Worm (Caenorhabditis elegans) whole organism, L2 larva: Measurements from ENCODE around the gene C36B7.1.

Experiments used
- F13H6.1 ChIP-seq: sonication (generic microtip); optimal IDR thresholded peaks from 2 replicates; lab custom pipeline; 2016; ENCODE audit warnings: missing genetic modification characterization, missing compliant biosample characterization
- R02D3.7 ChIP-seq: fragments of 150-350 bp; optimal IDR thresholded peaks from 2 replicates; lab custom pipeline; 2014; ENCODE audit warnings: missing biosample characterization, missing genetic modification characterization
- Y55F3AM.14 ChIP-seq: fragments of 200-800 bp; sonication (Bioruptor generic); optimal IDR thresholded peaks from 2 replicates; lab custom pipeline; 2018; ENCODE audit warnings: mild to moderate bottlenecking, missing genetic modification characterization, missing compliant biosample characterization
- ZK546.5 ChIP-seq: sonication (generic microtip); optimal IDR thresholded peaks from 2 replicates; lab custom pipeline; 2017; ENCODE audit warnings: missing biosample characterization, missing genetic modification characterization
- aly-2 ChIP-seq: fragments of 150-350 bp; optimal IDR thresholded peaks from 2 replicates; lab custom pipeline; 2014; ENCODE audit warnings: missing biosample characterization, missing genetic modification characterization
- blmp-1 ChIP-seq: sonication (generic microtip); optimal IDR thresholded peaks from 2 replicates; lab custom pipeline; 2017; ENCODE audit warnings: missing genetic modification characterization, mild to moderate bottlenecking, missing compliant biosample characterization, antibody characterized with exemption, moderate library complexity; ENCODE audit not compliant: insufficient read depth
- ceh-16 ChIP-seq: fragments of 150-350 bp; optimal IDR thresholded peaks from 2 replicates; lab custom pipeline; 2014; ENCODE audit warnings: missing biosample characterization, missing genetic modification characterization
- ceh-82 ChIP-seq: fragments of 150-350 bp; optimal IDR thresholded peaks from 2 replicates; lab custom pipeline; 2014; ENCODE audit warnings: missing biosample characterization, missing genetic modification characterization
- crh-2 ChIP-seq: sonication (generic microtip); optimal IDR thresholded peaks from 2 replicates; lab custom pipeline; 2017; ENCODE audit warnings: missing biosample characterization, missing genetic modification characterization
- egl-27 ChIP-seq: sonication (generic microtip); optimal IDR thresholded peaks from 3 replicates; lab custom pipeline; 2017; ENCODE audit warnings: missing biosample characterization, missing genetic modification reagents, missing genetic modification characterization
- elt-1 ChIP-seq: fragments of 150-350 bp; optimal IDR thresholded peaks from 2 replicates; lab custom pipeline; 2014; ENCODE audit warnings: missing biosample characterization, missing genetic modification characterization
- elt-3 ChIP-seq: sonication (generic microtip); optimal IDR thresholded peaks from 2 replicates; lab custom pipeline; 2017; ENCODE audit warnings: missing biosample characterization, missing genetic modification characterization
- fos-1 ChIP-seq: fragments of 150-350 bp; optimal IDR thresholded peaks from 2 replicates; lab custom pipeline; 2014; ENCODE audit warnings: missing biosample characterization, missing genetic modification characterization
- gmeb-1 ChIP-seq: fragments of 150-350 bp; optimal IDR thresholded peaks from 2 replicates; lab custom pipeline; 2014; ENCODE audit warnings: missing biosample characterization, missing genetic modification characterization
- lin-11 ChIP-seq: fragments of 150-350 bp; sonication (generic microtip); optimal IDR thresholded peaks from 2 replicates; lab custom pipeline; 2014; ENCODE audit warnings: missing biosample characterization, missing genetic modification characterization, inconsistent platforms, mixed read lengths
- lin-13 ChIP-seq: fragments of 150-350 bp; optimal IDR thresholded peaks from 2 replicates; lab custom pipeline; 2014; ENCODE audit warnings: missing biosample characterization, missing genetic modification reagents, missing genetic modification characterization
- lin-39 ChIP-seq: fragments of 150-350 bp; optimal IDR thresholded peaks from 2 replicates; lab custom pipeline; 2014; ENCODE audit warnings: missing biosample characterization, missing genetic modification reagents, missing genetic modification characterization
- lsy-2 ChIP-seq, 2 experiments: fragments of 150-350 bp in 1 of 2; sonication (generic microtip) in 1 of 2; optimal IDR thresholded peaks; 2 replicates each; lab custom pipeline; 2014 to 2017; ENCODE audit warnings: missing biosample characterization in 2 of 2, missing genetic modification characterization in 2 of 2
- mab-5 ChIP-seq: fragments of 150-350 bp; optimal IDR thresholded peaks from 2 replicates; lab custom pipeline; 2014; ENCODE audit warnings: missing biosample characterization, missing genetic modification characterization
- mbf-1 ChIP-seq: sonication (generic microtip); optimal IDR thresholded peaks from 2 replicates; lab custom pipeline; 2017; ENCODE audit warnings: missing biosample characterization, missing genetic modification characterization
- mdl-1 ChIP-seq, 2 experiments: fragments of 150-350 bp in 1 of 2; sonication (generic microtip) in 1 of 2; optimal IDR thresholded peaks; 2 replicates each; lab custom pipeline; 2017; ENCODE audit warnings: missing biosample characterization in 2 of 2, missing genetic modification characterization in 2 of 2
- nhr-10 ChIP-seq: sonication (generic microtip); optimal IDR thresholded peaks from 2 replicates; lab custom pipeline; 2017; ENCODE audit warnings: missing biosample characterization, missing genetic modification characterization
- nhr-11 ChIP-seq: fragments of 150-350 bp; optimal IDR thresholded peaks from 2 replicates; lab custom pipeline; 2014; ENCODE audit warnings: missing biosample characterization, missing genetic modification characterization
- nhr-129 ChIP-seq: fragments of 150-350 bp; optimal IDR thresholded peaks from 2 replicates; lab custom pipeline; 2014; ENCODE audit warnings: missing biosample characterization, missing genetic modification characterization
- nhr-21 ChIP-seq: fragments of 150-350 bp; optimal IDR thresholded peaks from 2 replicates; lab custom pipeline; 2014; ENCODE audit warnings: missing biosample characterization, missing genetic modification characterization
- nhr-23 ChIP-seq: fragments of 150-350 bp; optimal IDR thresholded peaks from 2 replicates; lab custom pipeline; 2014; ENCODE audit warnings: missing biosample characterization, missing genetic modification reagents, missing genetic modification characterization
- nhr-237 ChIP-seq: fragments of 150-350 bp; optimal IDR thresholded peaks from 2 replicates; lab custom pipeline; 2014; ENCODE audit warnings: missing biosample characterization, missing genetic modification characterization
- nhr-25 ChIP-seq: fragments of 150-350 bp; sonication (generic microtip); optimal IDR thresholded peaks from 3 replicates; lab custom pipeline; 2014; ENCODE audit warnings: missing biosample characterization, missing genetic modification characterization
- nhr-6 ChIP-seq: fragments of 150-350 bp; optimal IDR thresholded peaks from 2 replicates; lab custom pipeline; 2014; ENCODE audit warnings: missing biosample characterization, missing genetic modification characterization
- nhr-77 ChIP-seq: fragments of 150-350 bp; optimal IDR thresholded peaks from 2 replicates; lab custom pipeline; 2014; ENCODE audit warnings: missing biosample characterization, missing genetic modification characterization
- sem-4 ChIP-seq: fragments of 150-350 bp; optimal IDR thresholded peaks from 2 replicates; lab custom pipeline; 2014; ENCODE audit warnings: missing biosample characterization, missing genetic modification reagents, missing genetic modification characterization
- skn-1 ChIP-seq: sonication (generic microtip); optimal IDR thresholded peaks from 2 replicates; lab custom pipeline; 2017; ENCODE audit warnings: missing biosample characterization, missing genetic modification characterization
- sma-3 ChIP-seq: sonication (generic microtip); optimal IDR thresholded peaks from 2 replicates; lab custom pipeline; 2016; ENCODE audit warnings: missing genetic modification reagents, missing genetic modification characterization, missing compliant biosample characterization
- sma-9 ChIP-seq, 2 experiments: fragments of 150-350 bp in 1 of 2; sonication (generic microtip) in 1 of 2; optimal IDR thresholded peaks; 2 replicates each; lab custom pipeline; 2014 to 2016; ENCODE audit warnings: missing genetic modification characterization in 2 of 2, mild to moderate bottlenecking in 1 of 2, missing biosample characterization in 1 of 2, missing compliant biosample characterization in 1 of 2, missing genetic modification reagents in 1 of 2, moderate library complexity in 1 of 2
- snpc-4 ChIP-seq: fragments of 150-350 bp; optimal IDR thresholded peaks from 2 replicates; lab custom pipeline; 2014; ENCODE audit warnings: missing biosample characterization, missing genetic modification characterization
- unc-39 ChIP-seq: fragments of 150-350 bp; optimal IDR thresholded peaks from 2 replicates; lab custom pipeline; 2014; ENCODE audit warnings: missing biosample characterization, missing genetic modification characterization
- unc-55 ChIP-seq: fragments of 150-350 bp; sonication (generic microtip); optimal IDR thresholded peaks from 3 replicates; lab custom pipeline; 2014; ENCODE audit warnings: missing biosample characterization, missing genetic modification reagents, missing genetic modification characterization
- zag-1 ChIP-seq: fragments of 150-350 bp; optimal IDR thresholded peaks from 2 replicates; lab custom pipeline; 2014; ENCODE audit warnings: missing biosample characterization, missing genetic modification characterization
- ztf-1 ChIP-seq: fragments of 200-800 bp; sonication (Bioruptor generic); conservative IDR thresholded peaks from 2 replicates; pipeline ENCODE4 v1.3.6; 2022; ENCODE audit warnings: missing genetic modification characterization, missing compliant biosample characterization
- ztf-4 ChIP-seq: fragments of 150-350 bp; optimal IDR thresholded peaks from 2 replicates; lab custom pipeline; 2014; ENCODE audit warnings: missing biosample characterization, missing genetic modification characterization

The C36B7.1 gene

DNA sequence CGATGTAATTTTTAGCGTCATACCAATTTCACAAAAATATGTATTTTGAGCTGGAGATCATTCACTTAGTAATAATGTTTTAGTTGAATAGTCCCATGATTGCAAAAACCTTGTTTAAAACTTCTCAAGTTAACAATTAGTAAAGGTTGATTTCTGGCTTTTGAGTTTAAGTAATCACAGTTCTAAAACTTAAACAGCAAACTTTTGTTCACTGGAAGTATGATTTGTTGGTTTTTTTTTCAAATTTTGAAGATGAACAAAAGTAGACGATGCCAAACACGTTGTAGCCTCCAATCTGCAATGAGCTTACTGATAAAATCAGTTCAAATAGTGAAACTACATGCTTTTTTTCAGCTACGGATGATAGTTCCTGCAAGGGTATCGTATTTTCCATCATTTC, at the start of gene C36B7.1:
Gene C36B7.1, plus strand, starts transcription at position 301 of the 400 bp plus-strand sequence.
- TF ChIP-seq snpc-4 (tag; lab: Kevin White, UChicago), result no peak
- TF ChIP-seq fos-1 (tag; lab: Kevin White, UChicago), result no peak
- TF ChIP-seq blmp-1 (tag; lab: Kevin White, UChicago), result no peak
- TF ChIP-seq nhr-23 (tag; lab: Kevin White, UChicago), result no peak
- TF ChIP-seq nhr-237, result no peak
- no peak for TF ChIP-seq R02D3.7 (tag; lab: Kevin White, UChicago)
- no peak for TF ChIP-seq sma-3 (GFP tag; lab: Kevin White, UChicago)
- TF ChIP-seq, all 48 proteins: peak for 0

DNA sequence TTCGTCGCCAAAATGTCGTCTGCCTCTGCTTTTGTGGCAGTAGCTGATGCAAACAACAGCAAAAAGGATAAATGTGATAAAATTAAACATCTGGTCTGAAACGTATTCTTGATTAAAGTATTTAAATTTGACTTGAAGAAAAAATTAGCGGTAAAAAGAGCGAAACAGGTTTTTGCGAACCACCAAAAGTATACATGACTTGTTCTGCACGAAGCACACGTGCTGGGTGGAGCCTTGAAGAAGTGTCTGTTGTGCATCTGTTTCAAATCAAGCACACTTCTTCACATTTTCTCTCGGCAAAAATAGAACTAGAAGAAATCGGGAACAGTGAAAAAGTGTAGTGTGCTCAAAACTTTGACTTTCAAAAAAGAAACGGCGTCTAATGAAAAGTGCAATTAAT, 49.5 kb upstream of the C36B7.1 start, which contains the start of gene B0403.3:
Gene B0403.3, minus strand, starts transcription at position 101 of the 400 bp plus-strand sequence.
- no peak for TF ChIP-seq nhr-237
- no peak for TF ChIP-seq nhr-6 (tag; lab: Kevin White, UChicago)
- TF ChIP-seq sem-4 (tag; lab: Kevin White, UChicago), result no peak
- no peak for TF ChIP-seq lin-13

DNA sequence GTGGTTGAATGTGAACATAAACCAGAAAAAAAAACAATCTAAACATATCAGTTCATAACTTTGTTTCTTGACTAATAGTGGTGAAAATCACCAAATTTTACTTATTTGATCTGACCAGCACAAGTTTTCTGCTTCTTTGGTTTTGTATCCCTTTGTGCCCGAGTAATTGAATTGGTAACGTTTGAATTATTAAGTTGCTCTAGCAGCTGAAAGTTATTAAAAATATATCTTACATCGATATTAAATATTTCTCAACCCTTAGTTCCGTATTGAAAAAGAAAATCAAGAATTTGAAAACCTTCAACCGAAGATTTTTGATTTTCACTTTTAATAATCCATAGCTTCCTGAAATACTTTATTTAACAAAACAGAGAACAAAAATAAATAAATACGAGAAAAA, 46.7 kb upstream of the C36B7.1 start:
- TF ChIP-seq mbf-1 (tag; lab: Kevin White, UChicago) (no peak), Y55F3AM.14 (GFP tag; lab: Kevin White, UChicago) (no peak), gmeb-1 (tag; lab: Kevin White, UChicago) (no peak), snpc-4 (tag; lab: Kevin White, UChicago) (no peak), ZK546.5 (tag; lab: Kevin White, UChicago) (no peak), lin-11 (tag; lab: Kevin White, UChicago) (no peak)

DNA sequence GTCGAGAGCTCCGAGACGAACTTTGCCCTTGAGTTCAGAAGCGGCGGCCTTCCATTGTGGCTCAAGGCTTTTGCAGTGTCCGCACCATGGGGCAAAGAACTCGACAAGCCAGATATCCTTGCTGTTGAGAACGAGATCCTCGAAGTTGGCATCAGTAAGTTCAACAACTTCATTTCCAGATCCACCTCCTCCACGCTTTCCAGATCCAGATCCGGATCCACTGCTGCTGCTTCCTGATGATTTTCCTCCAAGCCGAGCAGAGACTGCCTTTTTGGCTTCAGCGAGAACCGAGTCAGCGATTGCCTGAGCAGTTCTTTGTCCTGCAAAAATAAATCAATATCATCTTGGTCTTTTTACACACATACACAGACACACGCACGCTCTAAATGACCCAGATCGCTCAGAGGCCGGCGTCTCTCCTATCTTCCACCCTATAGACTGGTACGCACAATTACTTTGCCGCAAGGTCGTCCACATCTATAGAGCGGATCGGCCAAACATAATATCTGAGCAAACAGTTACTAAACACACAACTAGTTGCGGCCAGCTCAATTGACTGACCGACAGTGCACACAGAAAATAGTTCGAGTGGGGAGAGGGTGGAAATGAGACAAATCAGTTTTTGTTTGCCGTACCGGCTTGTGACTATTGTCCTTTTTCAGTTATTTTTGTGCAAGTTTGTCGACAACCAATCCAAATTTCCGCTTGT, 45.3 kb upstream of the C36B7.1 start:
- TF ChIP-seq crh-2, result no peak
- TF ChIP-seq nhr-6 (tag; lab: Kevin White, UChicago), result no peak
- no peak for TF ChIP-seq ztf-1 (GFP tag; lab: Robert Waterston, UW)
- peak; percentile 53 for TF ChIP-seq nhr-129
- peak; percentile 45 for TF ChIP-seq F13H6.1
- TF ChIP-seq elt-1 (tag; lab: Kevin White, UChicago), result no peak
- TF ChIP-seq lin-11 (tag; lab: Kevin White, UChicago), result no peak
- no peak for TF ChIP-seq nhr-21 (tag; lab: Kevin White, UChicago)
- no peak for TF ChIP-seq sma-3 (GFP tag; lab: Kevin White, UChicago)
- no peak for TF ChIP-seq mbf-1 (tag; lab: Kevin White, UChicago)
- TF ChIP-seq ceh-82 (tag; lab: Kevin White, UChicago), result no peak

DNA sequence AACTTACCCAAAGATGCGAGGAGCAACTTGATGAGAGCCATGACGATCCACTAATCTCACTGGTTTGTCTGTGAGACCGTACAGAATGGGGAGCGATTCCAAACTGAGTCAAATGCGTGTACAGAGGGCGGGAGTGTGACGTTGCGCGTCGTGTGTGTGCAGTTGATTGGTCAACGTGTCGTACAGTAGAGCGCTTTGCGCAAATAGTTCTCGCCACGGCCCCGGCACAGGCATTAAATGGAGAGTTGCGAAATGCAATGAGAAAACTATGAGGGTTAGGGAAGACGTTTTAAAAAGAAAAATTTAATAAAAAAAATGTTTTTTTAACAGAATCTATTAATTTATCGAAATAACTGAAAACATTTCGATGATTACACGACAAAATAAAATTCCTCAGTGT, 44.3 kb upstream of the C36B7.1 start, which contains the start of gene pdi-6:
Gene pdi-6, minus strand, starts transcription at position 164 of the 400 bp plus-strand sequence.
- peak; percentile 90 for TF ChIP-seq nhr-25 (tag; lab: Kevin White, UChicago)
- TF ChIP-seq unc-55 (GFP tag; lab: Kevin White, UChicago), result peak; percentile 91
- peak; percentile 78 to 92 for TF ChIP-seq lsy-2 (tag; optimal IDR thresholded peaks at IDR 0.05; lab: Kevin White, UChicago)
- TF ChIP-seq gmeb-1 (tag; lab: Kevin White, UChicago), result peak; percentile 84
- TF ChIP-seq crh-2, result peak; percentile 99
- peak; percentile 45 for TF ChIP-seq blmp-1 (tag; lab: Kevin White, UChicago)
- peak; percentile 75 for TF ChIP-seq mab-5 (tag; lab: Kevin White, UChicago)
- no peak for TF ChIP-seq lin-39 (tag; lab: Kevin White, UChicago)
- TF ChIP-seq mbf-1 (tag; lab: Kevin White, UChicago), result no peak
- no peak for TF ChIP-seq skn-1
- peak; percentile 54 for TF ChIP-seq zag-1 (tag; lab: Kevin White, UChicago)
- peak; percentile 93 for TF ChIP-seq fos-1 (tag; lab: Kevin White, UChicago)
- TF ChIP-seq aly-2 (tag; lab: Kevin White, UChicago), result no peak
- no peak for TF ChIP-seq elt-3
- peak; percentile 44 for TF ChIP-seq nhr-77 (tag; lab: Kevin White, UChicago)
- TF ChIP-seq lin-11 (tag; lab: Kevin White, UChicago), result peak; percentile 90
- peak; percentile 50 for TF ChIP-seq nhr-10 (tag; lab: Kevin White, UChicago)
- TF ChIP-seq unc-39 (tag; lab: Kevin White, UChicago), result no peak
- TF ChIP-seq F13H6.1, result peak; percentile 90
- peak; percentile 59 for TF ChIP-seq Y55F3AM.14 (GFP tag; lab: Kevin White, UChicago)
- no peak for TF ChIP-seq ztf-1 (GFP tag; lab: Robert Waterston, UW)
- peak; percentile 62 for TF ChIP-seq egl-27
- TF ChIP-seq ZK546.5 (tag; lab: Kevin White, UChicago), result peak; percentile 17
- peak; percentile 95 for TF ChIP-seq sma-3 (GFP tag; lab: Kevin White, UChicago)
- TF ChIP-seq ceh-16 (tag; lab: Kevin White, UChicago), result peak; percentile 65
- TF ChIP-seq snpc-4 (tag; lab: Kevin White, UChicago), result peak; percentile 43
- peak; percentile 2 for TF ChIP-seq R02D3.7 (tag; lab: Kevin White, UChicago)
- TF ChIP-seq nhr-11 (tag; lab: Kevin White, UChicago), result no peak
- TF ChIP-seq mdl-1 (tag; optimal IDR thresholded peaks at IDR 0.05; lab: Kevin White, UChicago), result peak; percentile 24 to 78
- TF ChIP-seq lin-13, result peak; percentile 93
- TF ChIP-seq ztf-4 (tag; lab: Kevin White, UChicago), result peak; percentile 58
- peak; percentile 91 for TF ChIP-seq sma-9 (GFP tag; optimal IDR thresholded peaks at IDR 0.05; lab: Kevin White, UChicago)
- TF ChIP-seq sma-9 (tag; optimal IDR thresholded peaks at IDR 0.05; lab: Kevin White, UChicago), result no peak
- peak; percentile 85 for TF ChIP-seq nhr-21 (tag; lab: Kevin White, UChicago)
